Worm (Caenorhabditis elegans): ENCODE data around the gene rsp-8.

DNA sequence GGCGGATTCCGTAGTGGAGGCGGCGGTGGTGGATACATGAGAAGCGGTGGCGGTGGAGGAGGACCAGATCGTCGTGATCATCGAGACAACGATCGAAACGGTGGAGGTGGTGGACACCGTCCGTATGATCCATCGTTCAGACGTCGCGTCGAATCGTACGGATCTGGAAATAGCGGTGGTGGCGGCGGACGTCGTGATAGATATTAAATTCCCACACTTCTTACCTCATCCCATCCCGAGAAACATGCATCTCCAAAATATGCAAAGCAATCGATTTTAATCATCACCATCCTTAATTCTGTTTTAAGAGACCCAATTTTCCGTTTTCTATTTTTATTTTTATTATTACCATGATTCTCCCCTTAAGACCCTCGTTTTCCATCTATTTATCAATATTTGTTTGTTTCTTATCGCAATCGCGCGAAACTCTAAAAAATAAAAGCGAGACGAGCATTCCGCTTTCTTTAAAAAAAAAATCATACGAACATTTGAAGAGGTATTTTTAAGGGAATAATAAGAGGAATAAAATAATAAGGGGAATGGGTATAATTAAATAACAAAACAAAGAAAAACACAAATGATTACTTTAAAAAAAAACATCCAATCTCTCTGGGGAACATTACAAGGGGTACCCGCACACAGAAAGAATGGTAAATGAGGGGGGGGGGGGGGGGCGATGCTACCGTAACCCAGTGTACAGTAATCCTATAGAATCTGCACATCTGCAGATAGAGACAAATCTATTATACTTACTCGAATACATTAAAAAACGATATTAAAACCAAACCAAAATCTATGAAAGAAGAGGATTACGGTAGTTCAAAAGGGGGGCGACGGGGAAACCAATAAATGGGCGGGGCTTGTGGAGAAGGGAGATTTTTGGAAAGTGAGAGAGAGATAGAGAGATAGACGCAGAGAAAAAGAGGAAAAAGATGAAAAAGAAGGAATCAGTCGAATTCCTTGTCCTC lies 4.6 kb downstream of the rsp-8 start:
- TF ChIP-seq zip-5 (tag; optimal IDR thresholded peaks at IDR 0.05) (no peak), tbx-2 (tag; optimal IDR thresholded peaks at IDR 0.05) (no peak), pax-1 (tag; optimal IDR thresholded peaks at IDR 0.05) (no peak), odd-2 (tag; optimal IDR thresholded peaks at IDR 0.05) (no peak), hlh-13 (GFP tag; optimal IDR thresholded peaks at IDR 0.05) (no peak), pqm-1 (tag; optimal IDR thresholded peaks at IDR 0.05) (no peak), pros-1 (tag; optimal IDR thresholded peaks at IDR 0.05) (no peak), pha-4 (tag; optimal IDR thresholded peaks at IDR 0.05) (no peak), nfya-1 (tag; optimal IDR thresholded peaks at IDR 0.05) (no peak), pag-3 (tag; optimal IDR thresholded peaks at IDR 0.05; ENCODE audit: borderline replicate concordance) (no peak)

All from whole organism, late embryonic.